Fruit fly (Drosophila melanogaster) whole organism, embryonic: Measurements from ENCODE around the gene HIP-R.
A peak's percentile ranks its signal among the peaks of the same experiment; 100 is the strongest.

Experiments used
- ATbp ChIP-seq: fragments of 200-800 bp; sonication (Bioruptor generic); optimal IDR thresholded peaks from 2 replicates; lab custom pipeline; 2017; ENCODE audit warnings: missing biosample characterization, mild to moderate bottlenecking, missing genetic modification characterization, missing genetic modification reagents
- Atf3 ChIP-seq: fragments of 200-800 bp; sonication (Bioruptor generic); optimal IDR thresholded peaks from 3 replicates; lab custom pipeline; 2016; ENCODE audit warnings: missing biosample characterization, missing genetic modification characterization
- Blimp-1 ChIP-seq: fragments of 200-800 bp; sonication (Bioruptor generic); optimal IDR thresholded peaks from 3 replicates; lab custom pipeline; 2018; ENCODE audit warnings: missing biosample characterization, missing genetic modification characterization, mild to moderate bottlenecking, moderate library complexity, missing genetic modification reagents
- CG12104 ChIP-seq: fragments of 200-800 bp; sonication (Bioruptor generic); optimal IDR thresholded peaks from 3 replicates; lab custom pipeline; 2016; ENCODE audit warnings: missing biosample characterization, missing genetic modification characterization
- CG12155 ChIP-seq: fragments of 200-800 bp; sonication (Bioruptor generic); optimal IDR thresholded peaks from 3 replicates; lab custom pipeline; 2016; ENCODE audit warnings: missing biosample characterization, missing genetic modification characterization
- CG12391 ChIP-seq: fragments of 200-800 bp; sonication (Bioruptor generic); optimal IDR thresholded peaks from 3 replicates; lab custom pipeline; 2018; ENCODE audit warnings: missing biosample characterization, mild to moderate bottlenecking, missing genetic modification characterization, moderate library complexity
- CG13775 ChIP-seq: fragments of 200-800 bp; sonication (Bioruptor generic); optimal IDR thresholded peaks from 3 replicates; lab custom pipeline; 2017; ENCODE audit warnings: missing biosample characterization, mild to moderate bottlenecking, missing genetic modification characterization
- CG15073 ChIP-seq: fragments of 200-800 bp; sonication (Bioruptor generic); optimal IDR thresholded peaks from 2 replicates; lab custom pipeline; 2016; ENCODE audit warnings: missing biosample characterization, missing genetic modification characterization
- CG15601 ChIP-seq: fragments of 200-800 bp; sonication (Bioruptor generic); optimal IDR thresholded peaks from 3 replicates; lab custom pipeline; 2019; ENCODE audit warnings: missing biosample characterization, mild to moderate bottlenecking, missing genetic modification characterization, moderate library complexity
- CG17328 ChIP-seq: fragments of 200-800 bp; sonication (Bioruptor generic); IDR thresholded peaks from 2 replicates; pipeline ENCODE4 v1.3.6; 2022; ENCODE audit warnings: missing biosample characterization, missing genetic modification characterization
- CG2678 ChIP-seq: fragments of 200-800 bp; sonication (Bioruptor generic); optimal IDR thresholded peaks from 3 replicates; lab custom pipeline; 2019; ENCODE audit warnings: missing biosample characterization, mild to moderate bottlenecking, missing genetic modification characterization, moderate library complexity
- CG2712 ChIP-seq: fragments of 200-800 bp; optimal IDR thresholded peaks from 3 replicates; lab custom pipeline; 2019; ENCODE audit warnings: missing biosample characterization, mild to moderate bottlenecking, missing genetic modification characterization, moderate library complexity
- CG3163 ChIP-seq: fragments of 200-800 bp; sonication (Bioruptor generic); optimal IDR thresholded peaks from 3 replicates; lab custom pipeline; 2016; ENCODE audit warnings: missing biosample characterization, missing genetic modification characterization
- CG33213 ChIP-seq: fragments of 200-800 bp; sonication (Bioruptor generic); optimal IDR thresholded peaks from 3 replicates; lab custom pipeline; 2016; ENCODE audit warnings: missing biosample characterization, missing genetic modification characterization
- CG6791 ChIP-seq: fragments of 200-800 bp; sonication (Bioruptor generic); IDR thresholded peaks from 3 replicates; pipeline ENCODE4 v1.3.6; 2022; ENCODE audit warnings: missing biosample characterization, missing genetic modification characterization; ENCODE audit not compliant: partially characterized antibody
- CG6813 ChIP-seq: fragments of 200-800 bp; sonication (Bioruptor generic); optimal IDR thresholded peaks from 2 replicates; lab custom pipeline; 2017; ENCODE audit warnings: missing biosample characterization, missing genetic modification characterization, mild to moderate bottlenecking, moderate library complexity, missing genetic modification reagents
- CG7839 ChIP-seq: fragments of 200-800 bp; sonication (Bioruptor generic); optimal IDR thresholded peaks from 3 replicates; lab custom pipeline; 2018; ENCODE audit warnings: missing biosample characterization, mild to moderate bottlenecking, missing genetic modification characterization, moderate library complexity
- CG8765 ChIP-seq: fragments of 200-800 bp; sonication (Bioruptor generic); IDR thresholded peaks from 2 replicates; pipeline ENCODE4 v1.3.6; 2022; ENCODE audit warnings: missing biosample characterization, missing genetic modification characterization
- CkIIα-i1 ChIP-seq: fragments of 200-800 bp; sonication (Bioruptor generic); IDR thresholded peaks from 2 replicates; pipeline ENCODE4 v1.3.6; 2022; ENCODE audit warnings: missing biosample characterization, missing genetic modification characterization
- Dll ChIP-seq: fragments of 200-800 bp; sonication (Bioruptor generic); IDR thresholded peaks from 4 replicates; pipeline ENCODE4 v1.3.6; 2022; ENCODE audit warnings: missing biosample characterization, missing genetic modification characterization; ENCODE audit not compliant: partially characterized antibody
- Gsc ChIP-seq: fragments of 200-800 bp; sonication (Bioruptor generic); IDR thresholded peaks from 2 replicates; pipeline ENCODE4 v1.3.6; 2022; ENCODE audit warnings: missing biosample characterization, missing genetic modification characterization
- Gug ChIP-seq: fragments of 200-800 bp; sonication (Bioruptor generic); IDR thresholded peaks from 4 replicates; pipeline ENCODE4 v1.3.6; 2022; ENCODE audit warnings: missing biosample characterization, missing genetic modification characterization
- HLH54F ChIP-seq: fragments of 200-800 bp; sonication (Bioruptor generic); optimal IDR thresholded peaks from 3 replicates; lab custom pipeline; 2016; ENCODE audit warnings: missing biosample characterization, missing genetic modification characterization
- MBD-R2 ChIP-seq: fragments of 200-800 bp; sonication (Bioruptor generic); IDR thresholded peaks from 2 replicates; pipeline ENCODE4 v1.3.6; 2022; ENCODE audit warnings: missing biosample characterization, missing genetic modification characterization
- NC2β ChIP-seq: fragments of 200-800 bp; sonication (Bioruptor generic); optimal IDR thresholded peaks from 2 replicates; lab custom pipeline; 2016; ENCODE audit warnings: missing biosample characterization, missing genetic modification characterization
- NK7.1 ChIP-seq: fragments of 200-800 bp; sonication (Bioruptor generic); optimal IDR thresholded peaks from 3 replicates; lab custom pipeline; 2016; ENCODE audit warnings: missing biosample characterization, missing genetic modification characterization
- Nf-YA ChIP-seq: fragments of 200-800 bp; sonication (Bioruptor generic); IDR thresholded peaks from 2 replicates; pipeline ENCODE4 v1.3.6; 2022; ENCODE audit warnings: missing biosample characterization, missing genetic modification characterization
- Nf-YC ChIP-seq: fragments of 200-800 bp; optimal IDR thresholded peaks from 3 replicates; lab custom pipeline; 2019; ENCODE audit warnings: missing biosample characterization, mild to moderate bottlenecking, missing genetic modification characterization, moderate library complexity
- Oli ChIP-seq: fragments of 200-800 bp; sonication (Bioruptor generic); optimal IDR thresholded peaks from 2 replicates; lab custom pipeline; 2018; ENCODE audit warnings: missing biosample characterization, mild to moderate bottlenecking, missing genetic modification characterization, moderate library complexity
- Sin3A ChIP-seq: fragments of >200 bp; optimal IDR thresholded peaks from 2 replicates; lab custom pipeline; 2018
- YL-1 ChIP-seq: fragments of 200-800 bp; sonication (Bioruptor generic); optimal IDR thresholded peaks from 3 replicates; lab custom pipeline; 2017; ENCODE audit warnings: missing biosample characterization, mild to moderate bottlenecking, missing genetic modification characterization
- ac ChIP-seq: fragments of 200-800 bp; sonication (Bioruptor generic); optimal IDR thresholded peaks from 3 replicates; lab custom pipeline; 2017; ENCODE audit warnings: missing biosample characterization, mild to moderate bottlenecking, missing genetic modification characterization
- bcd ChIP-seq: fragments of 200-800 bp; sonication (Bioruptor generic); optimal IDR thresholded peaks from 2 replicates; lab custom pipeline; 2017; ENCODE audit warnings: missing biosample characterization, mild to moderate bottlenecking, missing genetic modification characterization
- cg ChIP-seq: fragments of 200-800 bp; sonication (Bioruptor generic); optimal IDR thresholded peaks from 3 replicates; lab custom pipeline; 2019; ENCODE audit warnings: missing biosample characterization, mild to moderate bottlenecking, missing genetic modification characterization, moderate library complexity
- chif ChIP-seq, 2 experiments: fragments of 200-800 bp; sonication (Bioruptor generic); optimal IDR thresholded peaks; 3 replicates each; lab custom pipeline; 2016; ENCODE audit warnings: missing biosample characterization in 2 of 2, missing genetic modification characterization in 2 of 2
- crc ChIP-seq: fragments of 200-800 bp; sonication (Bioruptor generic); optimal IDR thresholded peaks from 2 replicates; lab custom pipeline; 2016; ENCODE audit warnings: missing biosample characterization, missing genetic modification characterization
- disco-r ChIP-seq: fragments of 200-800 bp; sonication (Bioruptor generic); optimal IDR thresholded peaks from 2 replicates; lab custom pipeline; 2016; ENCODE audit warnings: missing biosample characterization, missing genetic modification characterization
- h ChIP-seq: fragments of >200 bp; optimal IDR thresholded peaks from 2 replicates; lab custom pipeline; 2017
- insv ChIP-seq, 2 experiments: fragments of 200-800 bp; sonication (Bioruptor generic); optimal IDR thresholded peaks; 3 replicates each; lab custom pipeline; 2016 to 2018; ENCODE audit warnings: missing biosample characterization in 2 of 2, missing genetic modification characterization in 2 of 2
- kah ChIP-seq: fragments of 200-800 bp; sonication (Bioruptor generic); optimal IDR thresholded peaks from 2 replicates; lab custom pipeline; 2018; ENCODE audit warnings: missing biosample characterization, mild to moderate bottlenecking, missing genetic modification characterization
- lmd ChIP-seq: fragments of 200-800 bp; sonication (Bioruptor generic); IDR thresholded peaks from 2 replicates; pipeline ENCODE4 v1.3.6; 2022; ENCODE audit warnings: missing biosample characterization, missing genetic modification characterization
- lov ChIP-seq, 2 experiments: fragments of 200-800 bp in 1 of 2; fragments of >200 bp in 1 of 2; sonication (Bioruptor generic) in 1 of 2; IDR thresholded peaks in 1 of 2; optimal IDR thresholded peaks in 1 of 2; 2 replicates in 1 of 2; 3 replicates in 1 of 2; pipeline versions ENCODE4 v1.3.6 to Lab custom; 2017 to 2022; ENCODE audit warnings: missing biosample characterization in 1 of 2, missing genetic modification characterization in 1 of 2
- nom ChIP-seq: fragments of 200-800 bp; sonication (Bioruptor generic); optimal IDR thresholded peaks from 2 replicates; lab custom pipeline; 2017; ENCODE audit warnings: missing biosample characterization, missing genetic modification characterization, mild to moderate bottlenecking, moderate library complexity, missing genetic modification reagents
- p53 ChIP-seq: fragments of 200-800 bp; sonication (Bioruptor generic); optimal IDR thresholded peaks from 2 replicates; lab custom pipeline; 2016; ENCODE audit warnings: missing biosample characterization, missing genetic modification characterization
- pho ChIP-seq: fragments of 200-800 bp; sonication (Bioruptor generic); optimal IDR thresholded peaks from 2 replicates; lab custom pipeline; 2016; ENCODE audit warnings: missing biosample characterization, missing genetic modification characterization
- sc ChIP-seq, 3 experiments: fragments of >200 bp in 2 of 3; fragments of 200-800 bp in 1 of 3; sonication (Bioruptor generic) in 1 of 3; optimal IDR thresholded peaks; 2 replicates in 2 of 3; 3 replicates in 1 of 3; lab custom pipeline; 2017; ENCODE audit warnings: mild to moderate bottlenecking in 1 of 3, missing biosample characterization in 1 of 3, missing genetic modification characterization in 1 of 3, missing genetic modification reagents in 1 of 3
- ssp ChIP-seq: fragments of 200-800 bp; sonication (Bioruptor generic); IDR thresholded peaks from 2 replicates; pipeline ENCODE4 v1.3.6; 2022; ENCODE audit warnings: missing biosample characterization, missing genetic modification characterization
- ttk ChIP-seq: fragments of 200-800 bp; sonication (Bioruptor generic); IDR thresholded peaks from 2 replicates; pipeline ENCODE4 v2.1.2; 2022; ENCODE audit warnings: missing biosample characterization, missing genetic modification characterization
- tx ChIP-seq: fragments of 200-800 bp; sonication (Bioruptor generic); optimal IDR thresholded peaks from 2 replicates; lab custom pipeline; 2016; ENCODE audit warnings: missing biosample characterization, missing genetic modification characterization

Gene HIP-R

DNA sequence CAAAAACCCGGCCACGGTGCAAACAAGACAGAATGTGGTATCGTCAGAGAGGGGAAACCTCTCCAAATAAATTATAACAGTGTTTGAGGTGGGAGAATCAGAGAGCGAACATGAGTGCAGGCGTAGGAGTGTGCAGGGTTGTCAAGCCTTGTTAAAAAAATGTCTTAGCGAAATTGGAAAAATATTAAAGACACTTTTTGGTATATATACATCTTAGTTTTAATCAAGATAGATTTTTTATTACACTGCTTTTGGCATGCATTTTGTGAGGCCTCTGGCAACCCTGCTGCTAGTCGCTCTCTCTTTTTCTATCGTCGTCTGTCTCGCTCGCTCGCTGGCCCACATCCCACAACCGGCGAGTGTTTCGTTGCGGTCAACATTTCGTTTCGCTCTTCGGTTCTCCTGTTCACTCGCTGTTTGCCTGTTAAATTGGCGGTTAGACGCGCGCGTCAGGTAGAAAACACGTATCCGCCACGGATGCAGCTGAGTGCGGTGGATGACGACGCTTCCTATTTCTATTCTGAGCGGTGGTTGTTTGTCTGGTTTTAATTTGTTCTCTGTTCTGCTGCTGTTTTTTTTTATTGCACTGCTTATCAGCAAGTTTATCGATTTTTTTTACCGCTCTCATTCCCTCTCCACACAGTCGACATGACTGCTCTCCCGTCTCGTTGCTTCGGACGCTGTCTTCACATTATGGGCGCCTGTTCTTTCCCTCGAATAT is 47.6 kb upstream of the HIP-R start (continued):
- TF ChIP-seq CG7839 (tag; lab: Kevin White, UChicago) (peak; percentile 100), pho (peak; percentile 99), CG15601 (tag; lab: Kevin White, UChicago) (peak; percentile 99), CG13775 (peak; percentile 99), bcd (GFP tag; lab: Kevin White, UChicago) (peak; percentile 100), CG2678 (tag; lab: Kevin White, UChicago) (peak; percentile 100), Atf3 (GFP tag; lab: Kevin White, UChicago) (peak; percentile 99), CG12391 (tag; lab: Kevin White, UChicago) (peak; percentile 100), nom (peak; percentile 97), YL-1 (peak; percentile 99), CG33213 (GFP tag; lab: Kevin White, UChicago) (peak; percentile 99), crc (peak; percentile 99), CG8765 (GFP tag; lab: Robert Waterston, UW) (peak; percentile 99), ac (GFP tag; lab: Kevin White, UChicago) (peak; percentile 99), kah (peak; percentile 96), disco-r (GFP tag; lab: Kevin White, UChicago) (peak; percentile 98), Nf-YA (GFP tag; lab: Robert Waterston, UW) (peak; percentile 99), CG12155 (GFP tag; lab: Kevin White, UChicago) (peak; percentile 99), Oli (tag; lab: Kevin White, UChicago) (peak; percentile 100), ATbp (GFP tag; lab: Kevin White, UChicago) (peak; percentile 100), NK7.1 (GFP tag; lab: Kevin White, UChicago) (peak; percentile 99), ssp (GFP tag; lab: Robert Waterston, UW) (peak; percentile 95), chif (GFP tag; optimal IDR thresholded peaks at IDR 0.05; lab: Kevin White, UChicago) (peak; percentile 99), Dll (peak; percentile 42; the same call in 1 of the 4 replicates), CG6813 (GFP tag; lab: Kevin White, UChicago) (peak; percentile 100), sc (optimal IDR thresholded peaks at IDR 0.05; lab: Kevin White, UChicago) (no peak), sc (GFP tag; optimal IDR thresholded peaks at IDR 0.05; lab: Kevin White, UChicago) (peak; percentile 99), CG6791 (peak; percentile 37; the same call in 1 of the 3 replicates), CG2712 (tag; lab: Kevin White, UChicago) (peak; percentile 100), Gsc (peak; percentile 99), MBD-R2 (GFP tag; lab: Robert Waterston, UW) (peak; percentile 100), CG15073 (GFP tag; lab: Kevin White, UChicago) (peak; percentile 94), p53 (GFP tag; lab: Kevin White, UChicago) (peak; percentile 98), ttk (GFP tag; lab: Robert Waterston, UW) (peak; percentile 100), Blimp-1 (GFP tag; lab: Kevin White, UChicago) (peak; percentile 99), HLH54F (GFP tag; lab: Kevin White, UChicago) (peak; percentile 99), NC2β (GFP tag; lab: Kevin White, UChicago) (peak; percentile 99), insv (GFP tag; optimal IDR thresholded peaks at IDR 0.05; lab: Kevin White, UChicago) (peak; percentile 74 to 90), Nf-YC (tag; lab: Kevin White, UChicago) (peak; percentile 95), tx (GFP tag; lab: Kevin White, UChicago) (peak; percentile 99), CG17328 (peak; percentile 100), lmd (GFP tag; lab: Robert Waterston, UW) (peak; percentile 99), h (lab: Kevin White, UChicago) (no peak), CkIIα-i1 (GFP tag; lab: Robert Waterston, UW) (peak; percentile 95), Gug (GFP tag; lab: Robert Waterston, UW) (peak; percentile 99), CG12104 (GFP tag; lab: Kevin White, UChicago) (peak; percentile 99), CG3163 (GFP tag; lab: Kevin White, UChicago) (peak; percentile 94), lov (optimal IDR thresholded peaks at IDR 0.05; lab: Kevin White, UChicago) (no peak), lov (GFP tag; IDR thresholded peaks at IDR 0.05; lab: Robert Waterston, UW) (peak; percentile 100), cg (peak; percentile 17), Sin3A (lab: Kevin White, UChicago) (no peak)
